Worm (Caenorhabditis elegans) whole organism, mixed stage, embryonic: Measurements from ENCODE around the gene F08D12.7.

Source experiments
- elt-3 ChIP-seq: fragments of 150-350 bp; optimal IDR thresholded peaks from 2 replicates; lab custom pipeline; 2014; ENCODE audit warnings: missing biosample characterization, missing genetic modification characterization
- hlh-1 ChIP-seq: fragments of 150-350 bp; optimal IDR thresholded peaks from 2 replicates; lab custom pipeline; 2014; ENCODE audit warnings: missing biosample characterization, missing genetic modification reagents, missing genetic modification characterization
- nhr-28 ChIP-seq: fragments of 150-350 bp; optimal IDR thresholded peaks from 2 replicates; lab custom pipeline; 2014; ENCODE audit warnings: missing biosample characterization, missing genetic modification characterization
- nhr-76 ChIP-seq: sonication (generic microtip); optimal IDR thresholded peaks from 2 replicates; lab custom pipeline; 2017; ENCODE audit warnings: missing biosample characterization, missing genetic modification characterization

DNA sequence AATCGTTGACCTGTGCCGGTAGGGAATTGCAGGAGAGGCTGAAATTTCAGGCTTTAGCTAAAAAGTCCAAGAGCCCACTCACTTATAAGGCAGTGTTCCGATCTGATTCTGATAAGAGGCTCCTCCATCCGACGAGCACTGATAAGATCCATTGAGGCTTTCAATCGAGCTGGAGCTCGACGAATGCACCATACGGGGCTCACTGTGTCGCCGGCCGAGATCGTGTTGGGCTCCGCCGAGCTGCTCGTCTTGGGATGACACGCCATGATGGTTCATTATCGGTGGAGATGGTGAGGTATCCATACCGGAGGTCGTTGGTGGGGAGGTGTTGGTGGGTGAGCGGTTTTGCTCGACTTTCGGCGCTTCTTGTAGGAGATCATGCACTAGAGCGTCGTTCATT, 27.5 kb upstream of the F08D12.7 start:
- TF ChIP-seq elt-3 (tag; lab: Kevin White, UChicago) = no peak
- TF ChIP-seq hlh-1 (tag; lab: Kevin White, UChicago) = no peak
- TF ChIP-seq nhr-28 (tag; lab: Kevin White, UChicago) = no peak
- TF ChIP-seq nhr-76 = no peak
